ENCODE assay signal across 6 fruit fly cellular contexts in the genomic region with DNA sequence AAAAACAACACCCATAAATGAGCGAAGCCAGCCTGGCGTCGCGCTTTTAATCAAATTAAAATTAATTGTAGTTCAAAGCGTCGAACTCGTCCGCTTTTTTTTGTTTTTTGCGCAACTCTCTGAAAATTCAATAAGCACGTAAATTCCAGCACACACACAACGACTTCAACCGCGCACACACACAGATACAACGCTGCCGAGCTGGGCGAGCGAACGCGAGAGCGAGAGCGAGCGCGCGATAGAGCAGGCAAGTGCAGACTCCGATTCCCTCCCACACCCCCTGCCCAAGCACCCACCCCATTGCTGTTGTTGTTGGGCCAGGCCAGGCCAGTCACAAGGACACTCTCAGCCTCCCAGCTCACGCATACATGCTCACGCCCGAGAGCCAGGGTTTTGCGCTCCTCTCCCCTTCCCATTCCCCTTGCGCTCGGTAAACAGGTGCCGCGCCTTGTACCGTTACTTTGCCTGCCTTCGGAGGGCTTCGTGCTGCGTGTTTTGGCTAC.
A peak's percentile ranks its signal among the peaks of the same experiment; 100 is the strongest.
TF ChIP-seq lines count a peak whose summit lies in the region.

No protein-coding gene starts in this region.

- no peak for TF ChIP-seq CTCF in whole organism, embryonic (GFP tag; optimal IDR thresholded peaks at IDR 0.05; lab: Kevin White, UChicago)

TF ChIP-seq in whole organism, 6 proteins besides CTCF, POLR2A, EP300 and RAD21:
- TF ChIP-seq psq (optimal IDR thresholded peaks at IDR 0.05; lab: Kevin White, UChicago) (no peak), pan (optimal IDR thresholded peaks at IDR 0.05; lab: Kevin White, UChicago) (no peak), usp (GFP tag; optimal IDR thresholded peaks at IDR 0.05; lab: Kevin White, UChicago) (no peak), Dll (optimal IDR thresholded peaks at IDR 0.05; lab: Kevin White, UChicago) (no peak), EcR (GFP tag; optimal IDR thresholded peaks at IDR 0.05; lab: Kevin White, UChicago) (no peak), CG8478 (optimal IDR thresholded peaks at IDR 0.05; lab: Kevin White, UChicago) (peak; percentile 29)

TF ChIP-seq in whole organism, adult, 20 proteins besides CTCF, POLR2A, EP300 and RAD21:
- TF ChIP-seq Clk (GFP tag; optimal IDR thresholded peaks at IDR 0.05; lab: Kevin White, UChicago), result peak; percentile 35
- no peak for TF ChIP-seq CG5204 (GFP tag; optimal IDR thresholded peaks at IDR 0.05; lab: Kevin White, UChicago)
- no peak for TF ChIP-seq CG14711 (tag; optimal IDR thresholded peaks at IDR 0.05; lab: Kevin White, UChicago)
- peak; percentile 89 for TF ChIP-seq ovo (GFP tag; optimal IDR thresholded peaks at IDR 0.05; lab: Kevin White, UChicago)
- TF ChIP-seq CG12768 (GFP tag; optimal IDR thresholded peaks at IDR 0.05; lab: Kevin White, UChicago), result peak; percentile 49
- no peak for TF ChIP-seq CG33017 (tag; optimal IDR thresholded peaks at IDR 0.05; lab: Kevin White, UChicago)
- TF ChIP-seq cic (GFP tag; optimal IDR thresholded peaks at IDR 0.05; lab: Kevin White, UChicago), result peak; percentile 44
- TF ChIP-seq Hr96 (GFP tag; optimal IDR thresholded peaks at IDR 0.05; lab: Kevin White, UChicago), result no peak
- no peak for TF ChIP-seq Mnt (GFP tag; optimal IDR thresholded peaks at IDR 0.05; lab: Kevin White, UChicago)
- TF ChIP-seq pad (GFP tag; optimal IDR thresholded peaks at IDR 0.05; lab: Kevin White, UChicago), result peak; percentile 87
- TF ChIP-seq CG1620 (GFP tag; optimal IDR thresholded peaks at IDR 0.05; lab: Kevin White, UChicago), result peak; percentile 5
- TF ChIP-seq bab1 (GFP tag; optimal IDR thresholded peaks at IDR 0.05; lab: Kevin White, UChicago), result no peak
- TF ChIP-seq kay (GFP tag; lab: Kevin White, UChicago; ENCODE audit: borderline replicate concordance), result no peak
- TF ChIP-seq tj (GFP tag; optimal IDR thresholded peaks at IDR 0.05; lab: Kevin White, UChicago), result no peak

TF ChIP-seq in whole organism, embryonic, 481 proteins besides CTCF, POLR2A, EP300 and RAD21 (continues in another document):
- TF ChIP-seq Lpt (GFP tag; optimal IDR thresholded peaks at IDR 0.05; lab: Kevin White, UChicago), result no peak
- no peak for TF ChIP-seq CG12155 (GFP tag; optimal IDR thresholded peaks at IDR 0.05; lab: Kevin White, UChicago)
- no peak for TF ChIP-seq CG12236 (GFP tag; optimal IDR thresholded peaks at IDR 0.05; lab: Kevin White, UChicago)
- TF ChIP-seq CG12071 (GFP tag; optimal IDR thresholded peaks at IDR 0.05; lab: Kevin White, UChicago), result no peak
- TF ChIP-seq tx (GFP tag; optimal IDR thresholded peaks at IDR 0.05; lab: Kevin White, UChicago), result no peak
- no peak for TF ChIP-seq Elba2 (GFP tag; optimal IDR thresholded peaks at IDR 0.05; lab: Kevin White, UChicago)
- TF ChIP-seq CG14860 (GFP tag; IDR thresholded peaks at IDR 0.05; lab: Robert Waterston, UW; ENCODE audit: partially characterized antibody), result no peak
- no peak for TF ChIP-seq CG12104 (GFP tag; optimal IDR thresholded peaks at IDR 0.05; lab: Kevin White, UChicago)
- no peak for TF ChIP-seq CG17802 (tag; optimal IDR thresholded peaks at IDR 0.05; lab: Kevin White, UChicago)
- no peak for TF ChIP-seq pan (optimal IDR thresholded peaks at IDR 0.05; lab: Kevin White, UChicago)
- no peak for TF ChIP-seq pan (GFP tag; optimal IDR thresholded peaks at IDR 0.05 in 1 of 2, IDR thresholded peaks at IDR 0.05 in 1 of 2)
- no peak for TF ChIP-seq stc (GFP tag; IDR thresholded peaks at IDR 0.05; lab: Robert Waterston, UW)
- TF ChIP-seq CG10565 (GFP tag; optimal IDR thresholded peaks at IDR 0.05; lab: Kevin White, UChicago), result no peak
- TF ChIP-seq tin (GFP tag; optimal IDR thresholded peaks at IDR 0.05; lab: Kevin White, UChicago), result no peak
- 0 out of 2 replicates have a peak, but pooled peaks have one; percentile 9 for TF ChIP-seq Atf6 (GFP tag; IDR thresholded peaks at IDR 0.05; lab: Robert Waterston, UW)
- no peak for TF ChIP-seq CG13296 (GFP tag; optimal IDR thresholded peaks at IDR 0.05; lab: Kevin White, UChicago)
- no peak for TF ChIP-seq B-H2 (GFP tag; optimal IDR thresholded peaks at IDR 0.05; lab: Kevin White, UChicago)

TF ChIP-seq in whole organism, prepupa, 60 proteins besides CTCF, POLR2A, EP300 and RAD21 (continues in another document):
- no peak for TF ChIP-seq acj6 (GFP tag; optimal IDR thresholded peaks at IDR 0.05; lab: Kevin White, UChicago)
- peak; percentile 88 for TF ChIP-seq fkh (GFP tag; optimal IDR thresholded peaks at IDR 0.05; lab: Kevin White, UChicago)
- TF ChIP-seq CG6808 (GFP tag; optimal IDR thresholded peaks at IDR 0.05; lab: Kevin White, UChicago), result no peak
- TF ChIP-seq CG16779 (tag; optimal IDR thresholded peaks at IDR 0.05; lab: Kevin White, UChicago), result peak; percentile 19
- TF ChIP-seq eg (GFP tag; IDR thresholded peaks at IDR 0.05; lab: Robert Waterston, UW), result peak; percentile 40; the same call in 1 of the 3 replicates
- peak; percentile 12 for TF ChIP-seq CG1621 (tag; optimal IDR thresholded peaks at IDR 0.05; lab: Kevin White, UChicago)
- TF ChIP-seq Sox15 (GFP tag; optimal IDR thresholded peaks at IDR 0.05; lab: Kevin White, UChicago), result no peak
- TF ChIP-seq CG10631 (GFP tag; optimal IDR thresholded peaks at IDR 0.05; lab: Kevin White, UChicago), result no peak
- peak; percentile 18 for TF ChIP-seq dsx (GFP tag; optimal IDR thresholded peaks at IDR 0.05; lab: Kevin White, UChicago; ENCODE audit: poor library complexity, severe bottlenecking)
- peak; percentile 29 for TF ChIP-seq CG7368 (GFP tag; optimal IDR thresholded peaks at IDR 0.05; lab: Kevin White, UChicago)
- TF ChIP-seq CG6792 (GFP tag; optimal IDR thresholded peaks at IDR 0.05; lab: Kevin White, UChicago), result no peak
- no peak for TF ChIP-seq CG6276 (GFP tag; optimal IDR thresholded peaks at IDR 0.05; lab: Kevin White, UChicago)
- no peak for TF ChIP-seq achi (GFP tag; optimal IDR thresholded peaks at IDR 0.05; lab: Kevin White, UChicago)
- peak; percentile 29 for TF ChIP-seq CG9139 (GFP tag; optimal IDR thresholded peaks at IDR 0.05; lab: Kevin White, UChicago)
- TF ChIP-seq Met (GFP tag; optimal IDR thresholded peaks at IDR 0.05; lab: Kevin White, UChicago), result no peak
- peak; percentile 2 for TF ChIP-seq CG3919 (GFP tag; optimal IDR thresholded peaks at IDR 0.05; lab: Kevin White, UChicago)
- TF ChIP-seq Ets21C (GFP tag; optimal IDR thresholded peaks at IDR 0.05; lab: Kevin White, UChicago), result no peak

TF ChIP-seq in whole organism, pupa, 21 proteins besides CTCF, POLR2A, EP300 and RAD21 (continues in another document):
- TF ChIP-seq CG32121 (GFP tag; IDR thresholded peaks at IDR 0.05; lab: Robert Waterston, UW) (no peak), CG15710 (tag; optimal IDR thresholded peaks at IDR 0.05; lab: Kevin White, UChicago) (no peak), CG34367 (tag; optimal IDR thresholded peaks at IDR 0.05; lab: Kevin White, UChicago) (no peak), Pif1B (GFP tag; optimal IDR thresholded peaks at IDR 0.05; lab: Kevin White, UChicago) (no peak), D1 (tag; optimal IDR thresholded peaks at IDR 0.05; lab: Kevin White, UChicago) (no peak), CG4496 (GFP tag; IDR thresholded peaks at IDR 0.05; lab: Robert Waterston, UW) (peak; percentile 76), Ets98B (GFP tag; IDR thresholded peaks at IDR 0.05; lab: Robert Waterston, UW) (peak; percentile 48; the same call in 1 of the 2 replicates), CG8159 (tag; optimal IDR thresholded peaks at IDR 0.05; lab: Kevin White, UChicago) (no peak), Pif1A (GFP tag; optimal IDR thresholded peaks at IDR 0.05; lab: Kevin White, UChicago) (no peak), CG10348 (GFP tag; IDR thresholded peaks at IDR 0.05; lab: Robert Waterston, UW) (no peak), CG13204 (GFP tag; optimal IDR thresholded peaks at IDR 0.05; lab: Kevin White, UChicago) (peak; percentile 94), CG9948 (tag; optimal IDR thresholded peaks at IDR 0.05; lab: Kevin White, UChicago) (no peak), CG12605 (GFP tag; IDR thresholded peaks at IDR 0.05; lab: Robert Waterston, UW) (no peak), fd96Ca (GFP tag; IDR thresholded peaks at IDR 0.05; lab: Robert Waterston, UW) (peak; percentile 60; the same call in 2 of the 3 replicates), gl (tag; optimal IDR thresholded peaks at IDR 0.05; lab: Kevin White, UChicago) (peak; percentile 31), EcR (GFP tag; optimal IDR thresholded peaks at IDR 0.05; lab: Kevin White, UChicago) (peak; percentile 74), rn (GFP tag; IDR thresholded peaks at IDR 0.05; lab: Robert Waterston, UW) (no peak), CG14655 (GFP tag; optimal IDR thresholded peaks at IDR 0.05; lab: Kevin White, UChicago) (no peak), CG17806 (tag; optimal IDR thresholded peaks at IDR 0.05; lab: Kevin White, UChicago) (no peak), CG8301 (tag; optimal IDR thresholded peaks at IDR 0.05; lab: Kevin White, UChicago) (no peak)

TF ChIP-seq in whole organism, wandering third instar larva, 38 proteins besides CTCF, POLR2A, EP300 and RAD21:
- no peak for TF ChIP-seq Sp1 (GFP tag; optimal IDR thresholded peaks at IDR 0.05; lab: Kevin White, UChicago)
- peak; percentile 12 for TF ChIP-seq HLH106 (tag; optimal IDR thresholded peaks at IDR 0.05; lab: Kevin White, UChicago)
- no peak for TF ChIP-seq N (GFP tag; optimal IDR thresholded peaks at IDR 0.05; lab: Kevin White, UChicago)
- no peak for TF ChIP-seq Hnf4 (GFP tag; optimal IDR thresholded peaks at IDR 0.05; lab: Kevin White, UChicago)
- no peak for TF ChIP-seq CG32264 (GFP tag; optimal IDR thresholded peaks at IDR 0.05; lab: Kevin White, UChicago)
- TF ChIP-seq jim (GFP tag; optimal IDR thresholded peaks at IDR 0.05; lab: Kevin White, UChicago), result no peak
- TF ChIP-seq rgr (GFP tag; optimal IDR thresholded peaks at IDR 0.05; lab: Kevin White, UChicago), result peak; percentile 5
- peak; percentile 54 for TF ChIP-seq Abd-B (GFP tag; optimal IDR thresholded peaks at IDR 0.05; lab: Kevin White, UChicago)
- peak; percentile 58 for TF ChIP-seq fru (GFP tag; optimal IDR thresholded peaks at IDR 0.05; lab: Kevin White, UChicago)
- no peak for TF ChIP-seq OdsH (GFP tag; optimal IDR thresholded peaks at IDR 0.05; lab: Kevin White, UChicago)
- TF ChIP-seq Dif (GFP tag; optimal IDR thresholded peaks at IDR 0.05; lab: Kevin White, UChicago; ENCODE audit: partially characterized antibody), result peak; percentile 60
- TF ChIP-seq h (GFP tag; optimal IDR thresholded peaks at IDR 0.05; lab: Kevin White, UChicago), result peak; percentile 47
- no peak for TF ChIP-seq Myc (optimal IDR thresholded peaks at IDR 0.05; lab: Kevin White, UChicago)
- TF ChIP-seq usp (GFP tag; optimal IDR thresholded peaks at IDR 0.05; lab: Kevin White, UChicago), result no peak
- TF ChIP-seq br (GFP tag; optimal IDR thresholded peaks at IDR 0.05; lab: Kevin White, UChicago), result peak; percentile 6
- peak in 1 of 2 experiments; percentile 14 for TF ChIP-seq dl (GFP tag; optimal IDR thresholded peaks at IDR 0.05; lab: Kevin White, UChicago; ENCODE audit: insufficient read depth in 1 of 2, partially characterized antibody in 2 of 2)
- no peak for TF ChIP-seq CrebA (GFP tag; optimal IDR thresholded peaks at IDR 0.05; lab: Kevin White, UChicago; ENCODE audit: borderline replicate concordance)
- TF ChIP-seq Rel (GFP tag; optimal IDR thresholded peaks at IDR 0.05; lab: Kevin White, UChicago), result peak; percentile 2
- TF ChIP-seq Rel (tag; optimal IDR thresholded peaks at IDR 0.05; lab: Kevin White, UChicago), result no peak
- TF ChIP-seq Hr78 (GFP tag; optimal IDR thresholded peaks at IDR 0.05; lab: Kevin White, UChicago), result no peak
